Fruit fly (Drosophila melanogaster) whole organism, embryonic: ENCODE measurements around the gene CG5928.
A peak's percentile ranks its signal among the peaks of the same experiment; 100 is the strongest.

Experiments
- Awh ChIP-seq: fragments of 200-800 bp; sonication (Bioruptor generic); IDR thresholded peaks from 2 replicates; pipeline ENCODE4, ENCODE4 v1.3.6; 2022; ENCODE audit warnings: missing biosample characterization, missing genetic modification characterization
- BEAF-32 ChIP-seq: fragments of 200-800 bp; sonication (Bioruptor generic); optimal IDR thresholded peaks from 3 replicates; lab custom pipeline; 2017; ENCODE audit warnings: missing biosample characterization, missing genetic modification characterization, mild to moderate bottlenecking, moderate library complexity, missing genetic modification reagents
- Blimp-1 ChIP-seq: fragments of 200-800 bp; sonication (Bioruptor generic); optimal IDR thresholded peaks from 3 replicates; lab custom pipeline; 2018; ENCODE audit warnings: missing biosample characterization, missing genetic modification characterization, mild to moderate bottlenecking, moderate library complexity, missing genetic modification reagents
- BtbVII ChIP-seq: fragments of 200-800 bp; sonication (Bioruptor generic); optimal IDR thresholded peaks from 3 replicates; lab custom pipeline; 2017; ENCODE audit warnings: missing biosample characterization, mild to moderate bottlenecking, missing genetic modification characterization
- CG10366 ChIP-seq: fragments of 200-800 bp; sonication (Bioruptor generic); IDR thresholded peaks from 2 replicates; pipeline ENCODE4 v1.3.6; 2022; ENCODE audit warnings: missing biosample characterization, missing genetic modification characterization
- CG10462 ChIP-seq: fragments of 200-800 bp; sonication (Bioruptor generic); optimal IDR thresholded peaks from 2 replicates; lab custom pipeline; 2016; ENCODE audit warnings: missing biosample characterization, missing genetic modification characterization
- CG10654 ChIP-seq: fragments of 200-800 bp; sonication (Bioruptor generic); optimal IDR thresholded peaks from 2 replicates; lab custom pipeline; 2016; ENCODE audit warnings: missing biosample characterization, missing genetic modification characterization
- CG11398 ChIP-seq: fragments of 200-800 bp; sonication (Bioruptor generic); optimal IDR thresholded peaks from 2 replicates; lab custom pipeline; 2016; ENCODE audit warnings: missing biosample characterization, missing genetic modification characterization
- CG11504 ChIP-seq: fragments of 200-800 bp; sonication (Bioruptor generic); optimal IDR thresholded peaks from 3 replicates; lab custom pipeline; 2019; ENCODE audit warnings: missing biosample characterization, mild to moderate bottlenecking, missing genetic modification characterization, moderate library complexity
- CG11723 ChIP-seq: fragments of 200-800 bp; sonication (Bioruptor generic); optimal IDR thresholded peaks from 2 replicates; lab custom pipeline; 2017; ENCODE audit warnings: missing biosample characterization, mild to moderate bottlenecking, missing genetic modification characterization
- CG15011 ChIP-seq: fragments of 200-800 bp; sonication (Bioruptor generic); optimal IDR thresholded peaks from 3 replicates; lab custom pipeline; 2018; ENCODE audit warnings: missing biosample characterization, mild to moderate bottlenecking, missing genetic modification characterization
- CG15269 ChIP-seq: fragments of 200-800 bp; sonication (Bioruptor generic); optimal IDR thresholded peaks from 2 replicates; lab custom pipeline; 2018; ENCODE audit warnings: missing biosample characterization, mild to moderate bottlenecking, missing genetic modification characterization, moderate library complexity
- CG17385 ChIP-seq: fragments of 200-800 bp; sonication (Bioruptor generic); optimal IDR thresholded peaks from 3 replicates; lab custom pipeline; 2018; ENCODE audit warnings: missing biosample characterization, mild to moderate bottlenecking, missing genetic modification characterization
- CG17612 ChIP-seq: fragments of 200-800 bp; sonication (Bioruptor generic); IDR thresholded peaks from 2 replicates; pipeline ENCODE4 v1.3.6; 2022; ENCODE audit warnings: missing biosample characterization, missing genetic modification characterization
- CG2116 ChIP-seq: fragments of 200-800 bp; sonication (Bioruptor generic); optimal IDR thresholded peaks from 3 replicates; lab custom pipeline; 2018; ENCODE audit warnings: missing biosample characterization, mild to moderate bottlenecking, missing genetic modification characterization
- CG30431 ChIP-seq: fragments of 200-800 bp; sonication (Bioruptor generic); optimal IDR thresholded peaks from 2 replicates; lab custom pipeline; 2017; ENCODE audit warnings: missing biosample characterization, missing genetic modification characterization
- CG34376 ChIP-seq: fragments of 200-800 bp; sonication (Bioruptor generic); optimal IDR thresholded peaks from 2 replicates; lab custom pipeline; 2018; ENCODE audit warnings: missing biosample characterization, mild to moderate bottlenecking, missing genetic modification characterization
- CG34422 ChIP-seq: fragments of 200-800 bp; sonication (Bioruptor generic); IDR thresholded peaks from 3 replicates; pipeline ENCODE4 v1.3.6; 2022; ENCODE audit warnings: missing biosample characterization, missing genetic modification characterization
- CG42726 ChIP-seq: fragments of 200-800 bp; sonication (Bioruptor generic); IDR thresholded peaks from 2 replicates; pipeline ENCODE4 v1.3.6; 2022; ENCODE audit warnings: missing biosample characterization, missing genetic modification characterization; ENCODE audit not compliant: partially characterized antibody
- CG4282 ChIP-seq: fragments of 200-800 bp; sonication (Bioruptor generic); optimal IDR thresholded peaks from 2 replicates; lab custom pipeline; 2016; ENCODE audit warnings: missing biosample characterization, missing genetic modification characterization
- CG4360 ChIP-seq: fragments of 200-800 bp; sonication (Bioruptor generic); IDR thresholded peaks from 2 replicates; pipeline ENCODE4 v1.3.6; 2022; ENCODE audit warnings: missing biosample characterization, missing genetic modification characterization
- CG8765 ChIP-seq: fragments of 200-800 bp; sonication (Bioruptor generic); IDR thresholded peaks from 2 replicates; pipeline ENCODE4 v1.3.6; 2022; ENCODE audit warnings: missing biosample characterization, missing genetic modification characterization
- CG9876 ChIP-seq: fragments of 200-800 bp; sonication (Bioruptor generic); optimal IDR thresholded peaks from 2 replicates; lab custom pipeline; 2016; ENCODE audit warnings: missing biosample characterization, missing genetic modification characterization
- Chrac-16 ChIP-seq: fragments of 200-800 bp; sonication (Bioruptor generic); optimal IDR thresholded peaks from 3 replicates; lab custom pipeline; 2016; ENCODE audit warnings: missing biosample characterization, missing genetic modification characterization
- Dad ChIP-seq: fragments of 200-800 bp; sonication (Bioruptor generic); optimal IDR thresholded peaks from 3 replicates; lab custom pipeline; 2016; ENCODE audit warnings: missing biosample characterization, missing genetic modification characterization
- Dip2 ChIP-seq: fragments of 200-800 bp; sonication (Bioruptor generic); IDR thresholded peaks from 2 replicates; pipeline ENCODE4 v1.3.6; 2022; ENCODE audit warnings: missing biosample characterization, missing genetic modification characterization
- Nf-YC ChIP-seq: fragments of 200-800 bp; optimal IDR thresholded peaks from 3 replicates; lab custom pipeline; 2019; ENCODE audit warnings: missing biosample characterization, mild to moderate bottlenecking, missing genetic modification characterization, moderate library complexity
- Oaz ChIP-seq: fragments of 200-800 bp; sonication (Bioruptor generic); IDR thresholded peaks from 2 replicates; pipeline ENCODE4 v1.3.6; 2022; ENCODE audit warnings: missing biosample characterization, missing genetic modification characterization
- Rx ChIP-seq: fragments of 200-800 bp; sonication (Bioruptor generic); IDR thresholded peaks from 2 replicates; pipeline ENCODE4 v1.3.6; 2022; ENCODE audit warnings: missing biosample characterization, missing genetic modification characterization
- YL-1 ChIP-seq: fragments of 200-800 bp; sonication (Bioruptor generic); optimal IDR thresholded peaks from 3 replicates; lab custom pipeline; 2017; ENCODE audit warnings: missing biosample characterization, mild to moderate bottlenecking, missing genetic modification characterization
- ab ChIP-seq: fragments of 200-800 bp; sonication (Bioruptor generic); optimal IDR thresholded peaks from 2 replicates; lab custom pipeline; 2016; ENCODE audit warnings: missing biosample characterization, missing genetic modification characterization
- al ChIP-seq: fragments of 200-800 bp; sonication (Bioruptor generic); IDR thresholded peaks from 2 replicates; pipeline ENCODE4 v1.3.6; 2022; ENCODE audit warnings: missing biosample characterization, missing genetic modification characterization
- amos ChIP-seq: fragments of 200-800 bp; sonication (Bioruptor generic); IDR thresholded peaks from 2 replicates; pipeline ENCODE4 v1.3.6; 2022; ENCODE audit warnings: missing biosample characterization, missing genetic modification characterization; ENCODE audit not compliant: partially characterized antibody
- bcd ChIP-seq: fragments of 200-800 bp; sonication (Bioruptor generic); optimal IDR thresholded peaks from 2 replicates; lab custom pipeline; 2017; ENCODE audit warnings: missing biosample characterization, mild to moderate bottlenecking, missing genetic modification characterization
- bsh ChIP-seq, 2 experiments: fragments of 200-800 bp; sonication (Bioruptor generic); optimal IDR thresholded peaks; 2 replicates each; lab custom pipeline; 2017 to 2018; ENCODE audit warnings: mild to moderate bottlenecking in 2 of 2, missing biosample characterization in 2 of 2, missing genetic modification characterization in 2 of 2, moderate library complexity in 1 of 2
- caup ChIP-seq: fragments of 200-800 bp; sonication (Bioruptor generic); optimal IDR thresholded peaks from 3 replicates; lab custom pipeline; 2017; ENCODE audit warnings: missing biosample characterization, mild to moderate bottlenecking, missing genetic modification characterization, moderate library complexity; ENCODE audit not compliant: severe bottlenecking
- da ChIP-seq: fragments of 200-800 bp; sonication (Bioruptor generic); optimal IDR thresholded peaks from 2 replicates; lab custom pipeline; 2016; ENCODE audit warnings: missing biosample characterization, missing genetic modification characterization
- dpn ChIP-seq, 2 experiments: fragments of 200-800 bp; sonication (Bioruptor generic); optimal IDR thresholded peaks; 3 replicates each; lab custom pipeline; 2016; ENCODE audit warnings: missing biosample characterization in 2 of 2, missing genetic modification characterization in 2 of 2
- fu2 ChIP-seq: fragments of 200-800 bp; sonication (Bioruptor generic); optimal IDR thresholded peaks from 2 replicates; lab custom pipeline; 2016; ENCODE audit warnings: missing biosample characterization, missing genetic modification characterization
- gce ChIP-seq: fragments of 200-800 bp; sonication (Bioruptor generic); IDR thresholded peaks from 3 replicates; pipeline ENCODE4 v1.3.6; 2022; ENCODE audit warnings: missing biosample characterization, missing genetic modification characterization
- gem ChIP-seq: fragments of 200-800 bp; sonication (Bioruptor generic); optimal IDR thresholded peaks from 2 replicates; lab custom pipeline; 2019; ENCODE audit warnings: missing biosample characterization, mild to moderate bottlenecking, missing genetic modification characterization, moderate library complexity
- h ChIP-seq: fragments of >200 bp; optimal IDR thresholded peaks from 2 replicates; lab custom pipeline; 2017
- kay ChIP-seq: fragments of 200-800 bp; sonication (Bioruptor generic); optimal IDR thresholded peaks from 2 replicates; lab custom pipeline; 2016; ENCODE audit warnings: missing biosample characterization, missing genetic modification characterization
- maf-S ChIP-seq: fragments of 200-800 bp; sonication (Bioruptor generic); optimal IDR thresholded peaks from 2 replicates; lab custom pipeline; 2016; ENCODE audit warnings: missing biosample characterization, missing genetic modification characterization
- seq ChIP-seq: fragments of 200-800 bp; sonication (Bioruptor generic); IDR thresholded peaks from 2 replicates; pipeline ENCODE4 v1.3.6; 2022; ENCODE audit warnings: missing biosample characterization, missing genetic modification characterization
- slbo ChIP-seq: fragments of 200-800 bp; sonication (Bioruptor generic); IDR thresholded peaks from 2 replicates; pipeline ENCODE4 v1.3.6; 2022; ENCODE audit warnings: missing biosample characterization, missing genetic modification characterization
- tap ChIP-seq: fragments of 200-800 bp; optimal IDR thresholded peaks from 3 replicates; lab custom pipeline; 2019; ENCODE audit warnings: missing biosample characterization, mild to moderate bottlenecking, missing genetic modification characterization, moderate library complexity
- tin ChIP-seq: fragments of 200-800 bp; sonication (Bioruptor generic); optimal IDR thresholded peaks from 3 replicates; lab custom pipeline; 2016; ENCODE audit warnings: missing biosample characterization, missing genetic modification characterization
- usp ChIP-seq: fragments of >200 bp; optimal IDR thresholded peaks from 2 replicates; lab custom pipeline; 2017; ENCODE audit warnings: missing biosample characterization, missing genetic modification characterization
- zen ChIP-seq: fragments of 200-800 bp; sonication (Bioruptor generic); optimal IDR thresholded peaks from 3 replicates; lab custom pipeline; 2018; ENCODE audit warnings: missing biosample characterization, mild to moderate bottlenecking, missing genetic modification characterization, moderate library complexity
- zen2 ChIP-seq: fragments of 200-800 bp; sonication (Bioruptor generic); IDR thresholded peaks from 3 replicates; pipeline ENCODE4 v1.3.6; 2022; ENCODE audit warnings: missing biosample characterization, missing genetic modification characterization; ENCODE audit not compliant: partially characterized antibody

The CG5928 gene

DNA sequence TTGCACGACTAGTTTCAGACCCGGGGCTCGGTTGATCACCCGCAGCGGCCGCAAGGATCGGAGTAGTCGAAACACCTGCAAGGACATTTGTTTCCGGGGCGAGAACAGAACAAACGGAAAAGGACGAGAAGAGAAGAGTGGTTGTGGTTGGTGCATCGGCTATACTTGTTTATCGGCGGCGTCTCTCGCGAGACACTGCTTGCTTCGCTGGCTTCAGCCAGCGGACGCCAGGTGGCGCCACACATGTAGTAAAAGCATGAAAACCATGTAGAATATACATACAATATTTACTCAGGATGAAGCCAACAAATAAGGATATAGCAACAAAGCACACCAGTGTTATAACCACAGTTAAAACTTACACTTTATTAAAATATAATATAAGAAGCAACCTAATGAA is 42.1 kb downstream of the CG5928 start (continued):
- TF ChIP-seq dpn (GFP tag; optimal IDR thresholded peaks at IDR 0.05; lab: Kevin White, UChicago), result peak; percentile 22 to 43
- no peak for TF ChIP-seq usp (GFP tag; lab: Kevin White, UChicago)
- no peak for TF ChIP-seq CG17385 (GFP tag; lab: Kevin White, UChicago)
- TF ChIP-seq CG4282 (GFP tag; lab: Kevin White, UChicago), result no peak
- TF ChIP-seq zen (tag; lab: Kevin White, UChicago), result peak; percentile 49
- TF ChIP-seq CG10462, result no peak
- TF ChIP-seq CG11723 (GFP tag; lab: Kevin White, UChicago), result no peak
- TF ChIP-seq caup, result peak; percentile 35
- TF ChIP-seq CG8765 (GFP tag; lab: Robert Waterston, UW), result 0 out of 2 replicates have a peak, but pooled peaks have one; percentile 31
- no peak for TF ChIP-seq Dip2 (GFP tag; lab: Robert Waterston, UW)
- TF ChIP-seq CG15269 (tag; lab: Kevin White, UChicago), result no peak
- TF ChIP-seq CG17612 (GFP tag; lab: Robert Waterston, UW), result no peak
- no peak for TF ChIP-seq BEAF-32 (GFP tag; lab: Kevin White, UChicago)
- TF ChIP-seq YL-1 (GFP tag; lab: Kevin White, UChicago), result no peak
- peak; percentile 24; the same call in 1 of the 2 replicates for TF ChIP-seq Rx (GFP tag; lab: Robert Waterston, UW)
- peak; percentile 3 for TF ChIP-seq da (GFP tag; lab: Kevin White, UChicago)
- no peak for TF ChIP-seq tap (tag; lab: Kevin White, UChicago)
- TF ChIP-seq Awh (GFP tag; lab: Robert Waterston, UW), result peak; percentile 47; the same call in 1 of the 2 replicates
- no peak for TF ChIP-seq CG11398
- TF ChIP-seq amos (GFP tag; lab: Robert Waterston, UW), result peak; percentile 50
- no peak for TF ChIP-seq seq
- no peak for TF ChIP-seq Nf-YC (tag; lab: Kevin White, UChicago)
- peak; percentile 77 for TF ChIP-seq CG42726 (GFP tag; lab: Robert Waterston, UW)
- TF ChIP-seq kay (GFP tag; lab: Kevin White, UChicago), result no peak
- no peak for TF ChIP-seq CG11504
- peak; percentile 33 for TF ChIP-seq gem (tag; lab: Kevin White, UChicago)
- TF ChIP-seq bcd (GFP tag; lab: Kevin White, UChicago), result peak; percentile 48
- no peak for TF ChIP-seq CG4360 (GFP tag; lab: Robert Waterston, UW)
- peak; percentile 19 for TF ChIP-seq h
- TF ChIP-seq maf-S (GFP tag; lab: Kevin White, UChicago), result no peak
- no peak for TF ChIP-seq ab (GFP tag; lab: Kevin White, UChicago)
- TF ChIP-seq al (GFP tag; lab: Robert Waterston, UW), result 0 out of 2 replicates have a peak, but pooled peaks have one; percentile 9
- TF ChIP-seq fu2 (GFP tag; lab: Kevin White, UChicago), result no peak
- peak; percentile 38 for TF ChIP-seq Chrac-16 (GFP tag; lab: Kevin White, UChicago)
- TF ChIP-seq tin (GFP tag; lab: Kevin White, UChicago), result peak; percentile 16
- TF ChIP-seq gce (GFP tag; lab: Robert Waterston, UW), result no peak
- peak; percentile 6 for TF ChIP-seq CG10654
- TF ChIP-seq CG9876 (GFP tag; lab: Kevin White, UChicago), result peak; percentile 45
- no peak for TF ChIP-seq bsh (GFP tag; optimal IDR thresholded peaks at IDR 0.05; lab: Kevin White, UChicago)
- no peak for TF ChIP-seq Dad (GFP tag; lab: Kevin White, UChicago)
- 0 out of 2 replicates have a peak, but pooled peaks have one; percentile 37 for TF ChIP-seq Oaz (GFP tag; lab: Robert Waterston, UW)
- TF ChIP-seq BtbVII (GFP tag; lab: Kevin White, UChicago), result no peak
- no peak for TF ChIP-seq zen2 (GFP tag; lab: Robert Waterston, UW)
- TF ChIP-seq CG2116 (GFP tag; lab: Kevin White, UChicago), result peak; percentile 14
- TF ChIP-seq slbo, result peak; percentile 64
- no peak for TF ChIP-seq CG34376 (GFP tag; lab: Kevin White, UChicago)
- peak; percentile 72; the same call in 2 of the 3 replicates for TF ChIP-seq CG34422 (GFP tag; lab: Robert Waterston, UW)
- no peak for TF ChIP-seq Blimp-1
- TF ChIP-seq CG15011, result no peak
- peak; percentile 53; the same call in 1 of the 2 replicates for TF ChIP-seq CG10366
- peak; percentile 37 for TF ChIP-seq CG30431 (GFP tag; lab: Kevin White, UChicago)
